ENCODE assay signal across 4 worm cellular contexts in the genomic region with DNA sequence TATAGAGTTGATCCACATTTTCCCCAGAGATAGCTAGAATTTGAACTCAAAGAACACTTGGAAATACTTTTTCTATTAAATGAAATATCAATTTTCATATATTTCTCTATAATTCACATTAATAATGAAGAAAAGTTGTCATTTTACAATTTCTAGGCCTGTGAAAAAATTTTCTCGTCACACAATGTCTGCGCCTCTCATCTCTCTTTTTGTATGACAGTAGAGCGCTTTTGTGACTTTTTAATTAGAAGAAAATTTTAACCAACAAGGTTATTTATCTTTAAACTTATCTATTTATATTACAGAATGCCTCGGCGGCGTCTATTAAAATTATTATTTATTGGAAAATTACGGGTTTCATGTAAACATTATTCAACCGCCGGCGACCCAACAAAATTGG.
TF ChIP-seq lines count a peak whose summit lies in the region.

A gene (plus strand): TSS at position 263 of the 400 bp plus-strand sequence.

TF ChIP-seq in whole organism, L2 larva, 48 proteins besides CTCF, POLR2A, EP300 and RAD21:
- TF ChIP-seq lsy-2 (tag; optimal IDR thresholded peaks at IDR 0.05; lab: Kevin White, UChicago), result peak in 1 of 2 experiments; percentile 18
- no peak for TF ChIP-seq peb-1 (tag; optimal IDR thresholded peaks at IDR 0.05; lab: Kevin White, UChicago)
- TF ChIP-seq mab-5 (tag; optimal IDR thresholded peaks at IDR 0.05; lab: Kevin White, UChicago), result no peak
- no peak for TF ChIP-seq gmeb-1 (tag; optimal IDR thresholded peaks at IDR 0.05; lab: Kevin White, UChicago)
- no peak for TF ChIP-seq nhr-12 (tag; optimal IDR thresholded peaks at IDR 0.05; lab: Kevin White, UChicago)
- peak; percentile 30 for TF ChIP-seq unc-55 (GFP tag; optimal IDR thresholded peaks at IDR 0.05; lab: Kevin White, UChicago)
- TF ChIP-seq elt-1 (tag; optimal IDR thresholded peaks at IDR 0.05; lab: Kevin White, UChicago), result no peak
- no peak for TF ChIP-seq nhr-23 (tag; optimal IDR thresholded peaks at IDR 0.05; lab: Kevin White, UChicago)

TF ChIP-seq in whole organism, L3 larva, 47 proteins besides CTCF, POLR2A, EP300 and RAD21:
- TF ChIP-seq nfya-1 (tag; optimal IDR thresholded peaks at IDR 0.05; lab: Kevin White, UChicago; ENCODE audit: insufficient read depth), result peak; percentile 38
- TF ChIP-seq ceh-28 (tag; optimal IDR thresholded peaks at IDR 0.05; lab: Kevin White, UChicago), result no peak
- no peak for TF ChIP-seq ztf-11 (tag; optimal IDR thresholded peaks at IDR 0.05; lab: Kevin White, UChicago)
- peak; percentile 46 for TF ChIP-seq pha-4 (tag; optimal IDR thresholded peaks at IDR 0.05; lab: Kevin White, UChicago)

TF ChIP-seq in whole organism, L4 larva, 104 proteins besides CTCF, POLR2A, EP300 and RAD21:
- TF ChIP-seq hif-1 (tag; optimal IDR thresholded peaks at IDR 0.05; lab: Kevin White, UChicago) (no peak), lsy-2 (tag; optimal IDR thresholded peaks at IDR 0.05; lab: Kevin White, UChicago) (peak in 1 of 2 experiments; percentile 35), daf-16 (GFP tag; optimal IDR thresholded peaks at IDR 0.05; lab: Kevin White, UChicago) (no peak), daf-16 (tag; optimal IDR thresholded peaks at IDR 0.05; lab: Kevin White, UChicago) (peak; percentile 24), lin-38 (GFP tag; IDR thresholded peaks at IDR 0.05; lab: Robert Waterston, UW) (peak; percentile 67), Y48G9A.11 (GFP tag; IDR thresholded peaks at IDR 0.05; lab: Robert Waterston, UW) (peak; percentile 59; the same call in 1 of the 2 replicates), mes-2 (tag; optimal IDR thresholded peaks at IDR 0.05; lab: Kevin White, UChicago; ENCODE audit: poor library complexity, severe bottlenecking) (peak; percentile 19), zip-2 (tag; optimal IDR thresholded peaks at IDR 0.05; lab: Kevin White, UChicago) (no peak)

TF ChIP-seq in whole organism, young adult, 124 proteins besides CTCF, POLR2A, EP300 and RAD21:
- TF ChIP-seq pha-4 (tag; optimal IDR thresholded peaks at IDR 0.05; lab: Kevin White, UChicago) (no peak), egl-18 (GFP tag; IDR thresholded peaks at IDR 0.05; lab: Robert Waterston, UW) (no peak), lin-26 (GFP tag; IDR thresholded peaks at IDR 0.05; lab: Robert Waterston, UW) (no peak), ztf-26 (tag; optimal IDR thresholded peaks at IDR 0.05; lab: Kevin White, UChicago) (no peak), F52B5.7 (tag; optimal IDR thresholded peaks at IDR 0.05; lab: Kevin White, UChicago) (no peak), F57C9.4 (tag; optimal IDR thresholded peaks at IDR 0.05; lab: Kevin White, UChicago) (no peak), sdz-38 (tag; optimal IDR thresholded peaks at IDR 0.05; lab: Kevin White, UChicago) (no peak), madf-10 (tag; optimal IDR thresholded peaks at IDR 0.05; lab: Kevin White, UChicago) (no peak), nhr-27 (tag; optimal IDR thresholded peaks at IDR 0.05; lab: Kevin White, UChicago) (no peak), mel-28 (tag; optimal IDR thresholded peaks at IDR 0.05; lab: Kevin White, UChicago; ENCODE audit: borderline replicate concordance) (no peak), xnd-1 (tag; optimal IDR thresholded peaks at IDR 0.05; lab: Kevin White, UChicago) (peak; percentile 81), dpff-1 (tag; optimal IDR thresholded peaks at IDR 0.05; lab: Kevin White, UChicago) (no peak), ztf-6 (GFP tag; IDR thresholded peaks at IDR 0.05; lab: Robert Waterston, UW) (no peak), chd-7 (tag; optimal IDR thresholded peaks at IDR 0.05; lab: Kevin White, UChicago) (no peak), ceh-58 (GFP tag; IDR thresholded peaks at IDR 0.05; lab: Robert Waterston, UW) (no peak), T26A5.8 (tag; optimal IDR thresholded peaks at IDR 0.05; lab: Kevin White, UChicago) (no peak), die-1 (tag; optimal IDR thresholded peaks at IDR 0.05; lab: Kevin White, UChicago) (no peak), unc-130 (GFP tag; optimal IDR thresholded peaks at IDR 0.05; lab: Kevin White, UChicago) (no peak), Y53G8AR.9 (GFP tag; conservative IDR thresholded peaks at IDR 0.05; lab: Robert Waterston, UW) (no peak), ceh-40 (GFP tag; IDR thresholded peaks at IDR 0.05; lab: Robert Waterston, UW) (no peak), F33H1.4 (GFP tag; IDR thresholded peaks at IDR 0.05; lab: Robert Waterston, UW) (peak; percentile 36; the same call in 1 of the 2 replicates), lsl-1 (GFP tag; optimal IDR thresholded peaks at IDR 0.05; lab: Kevin White, UChicago) (peak; percentile 59), B0035.1 (tag; optimal IDR thresholded peaks at IDR 0.05; lab: Kevin White, UChicago) (no peak), hsf-1 (GFP tag; IDR thresholded peaks at IDR 0.05; lab: Robert Waterston, UW) (no peak), madf-3 (GFP tag; IDR thresholded peaks at IDR 0.05; lab: Robert Waterston, UW) (no peak), lag-1 (GFP tag; IDR thresholded peaks at IDR 0.05; lab: Robert Waterston, UW) (no peak), ceh-91 (GFP tag; IDR thresholded peaks at IDR 0.05; lab: Robert Waterston, UW) (no peak), nfya-1 (tag; optimal IDR thresholded peaks at IDR 0.05; lab: Kevin White, UChicago; ENCODE audit: borderline replicate concordance, insufficient read depth) (no peak), nhr-80 (tag; optimal IDR thresholded peaks at IDR 0.05; lab: Kevin White, UChicago) (no peak), madf-6 (GFP tag; IDR thresholded peaks at IDR 0.05; lab: Robert Waterston, UW) (peak; percentile 96), zim-3 (tag; optimal IDR thresholded peaks at IDR 0.05; lab: Kevin White, UChicago) (no peak), C17E4.6 (GFP tag; IDR thresholded peaks at IDR 0.05; lab: Robert Waterston, UW) (no peak), ccch-3 (GFP tag; optimal IDR thresholded peaks at IDR 0.05; lab: Kevin White, UChicago) (no peak), pbrm-1 (GFP tag; IDR thresholded peaks at IDR 0.05; lab: Robert Waterston, UW) (no peak), snpc-1.3 (tag; optimal IDR thresholded peaks at IDR 0.05; lab: Kevin White, UChicago; ENCODE audit: insufficient read depth) (peak; percentile 7), B0261.1 (tag; optimal IDR thresholded peaks at IDR 0.05; lab: Kevin White, UChicago) (no peak), lsy-27 (tag; optimal IDR thresholded peaks at IDR 0.05; lab: Kevin White, UChicago; ENCODE audit: borderline replicate concordance, insufficient read depth) (no peak), ceh-27 (GFP tag; optimal IDR thresholded peaks at IDR 0.05; lab: Kevin White, UChicago) (no peak), snpc-3.4 (tag; optimal IDR thresholded peaks at IDR 0.05; lab: Kevin White, UChicago) (no peak), let-526 (GFP tag; IDR thresholded peaks at IDR 0.05; lab: Robert Waterston, UW) (no peak), attf-3 (GFP tag; conservative IDR thresholded peaks at IDR 0.05; lab: Robert Waterston, UW) (peak; percentile 55; the same call in 1 of the 2 replicates), ztf-22 (GFP tag; optimal IDR thresholded peaks at IDR 0.05; lab: Kevin White, UChicago) (no peak), Y95B8A.8 (GFP tag; IDR thresholded peaks at IDR 0.05; lab: Robert Waterston, UW) (no peak), cebp-1 (GFP tag; IDR thresholded peaks at IDR 0.05; lab: Robert Waterston, UW) (no peak), cebp-1 (tag; optimal IDR thresholded peaks at IDR 0.05; lab: Kevin White, UChicago) (no peak), nhr-120 (GFP tag; IDR thresholded peaks at IDR 0.05; lab: Robert Waterston, UW) (no peak), F10E7.11 (tag; optimal IDR thresholded peaks at IDR 0.05; lab: Kevin White, UChicago) (no peak), repo-1 (tag; optimal IDR thresholded peaks at IDR 0.05; lab: Kevin White, UChicago) (no peak), F23B12.7 (tag; optimal IDR thresholded peaks at IDR 0.05; lab: Kevin White, UChicago; ENCODE audit: insufficient read depth) (peak; percentile 1), D2030.7 (GFP tag; IDR thresholded peaks at IDR 0.05; lab: Robert Waterston, UW) (peak; percentile 44; the same call in 1 of the 2 replicates), athp-1 (tag; optimal IDR thresholded peaks at IDR 0.05; lab: Kevin White, UChicago) (no peak), dox-1 (GFP tag; IDR thresholded peaks at IDR 0.05; lab: Robert Waterston, UW) (no peak), gei-17 (GFP tag; optimal IDR thresholded peaks at IDR 0.05; lab: Kevin White, UChicago) (no peak), hmg-20 (GFP tag; IDR thresholded peaks at IDR 0.05; lab: Robert Waterston, UW) (no peak), madf-8 (GFP tag; conservative IDR thresholded peaks at IDR 0.05; lab: Robert Waterston, UW) (peak; percentile 95), ztf-18 (tag; optimal IDR thresholded peaks at IDR 0.05; lab: Kevin White, UChicago) (no peak), ZK185.1 (tag; optimal IDR thresholded peaks at IDR 0.05; lab: Kevin White, UChicago; ENCODE audit: poor library complexity, severe bottlenecking) (no peak), cebp-2 (GFP tag; IDR thresholded peaks at IDR 0.05; lab: Robert Waterston, UW) (no peak), efl-1 (GFP tag; optimal IDR thresholded peaks at IDR 0.05; lab: Kevin White, UChicago) (no peak), dpl-1 (GFP tag; optimal IDR thresholded peaks at IDR 0.05; lab: Kevin White, UChicago) (no peak)
